Worm (Caenorhabditis elegans) whole organism, midembryonic: Measurements from ENCODE around the gene Y51H4A.24.

ENCODE experiments used
- med-1 ChIP-seq: sonication (generic microtip); optimal IDR thresholded peaks from 2 replicates; lab custom pipeline; 2017; ENCODE audit warnings: missing genetic modification characterization, mild to moderate bottlenecking, missing compliant biosample characterization, antibody characterized with exemption, missing genetic modification reagents; ENCODE audit not compliant: insufficient read depth
- ref-1 ChIP-seq: fragments of 200-800 bp; sonication (Bioruptor generic); conservative IDR thresholded peaks from 2 replicates; pipeline ENCODE4 v1.3.6; 2022; ENCODE audit warnings: missing genetic modification reagents, missing genetic modification characterization, missing compliant biosample characterization
- tab-1 ChIP-seq: fragments of 200-800 bp; sonication (Bioruptor generic); IDR thresholded peaks from 2 replicates; pipeline ENCODE4 v1.3.6; 2022; ENCODE audit warnings: missing genetic modification characterization, missing compliant biosample characterization

DNA sequence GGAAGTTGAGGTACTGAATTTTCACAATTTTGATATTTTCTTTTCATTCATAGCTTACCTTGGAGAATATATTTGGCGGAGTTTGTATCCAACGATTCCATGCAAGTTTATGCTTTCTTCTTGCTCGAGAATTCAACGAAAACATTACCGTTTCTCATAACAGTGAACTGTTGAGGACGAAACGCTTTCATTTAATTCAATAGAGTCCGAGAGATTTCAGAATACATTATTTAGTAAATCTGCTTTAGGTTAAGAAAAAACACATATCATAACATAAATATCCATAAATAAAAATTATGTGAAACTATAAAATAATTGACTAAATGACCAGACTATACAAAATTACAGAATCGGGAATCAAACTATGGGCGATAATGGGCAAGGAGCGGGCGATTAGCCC lies 46.1 kb downstream of the Y51H4A.24 start, which contains the start of gene Y51H4A.941:
- TF ChIP-seq tab-1 = no peak
- no peak for TF ChIP-seq med-1 (GFP tag; lab: Kevin White, UChicago)
- TF ChIP-seq ref-1 (GFP tag; lab: Robert Waterston, UW) = no peak
